Worm (Caenorhabditis elegans): ENCODE results near the gene unc-33.

The unc-33 gene

ce11 chrIV:3526831-3527404, 10.2 kb downstream of the unc-33 start, which contains the start of gene M57.2:
M57.2 (plus strand) TSS chrIV:3527354.
- no peak for TF ChIP-seq nhr-20 (tag; optimal IDR thresholded peaks at IDR 0.05)
- no peak for TF ChIP-seq efl-3 (GFP tag; optimal IDR thresholded peaks at IDR 0.05)
- no peak for TF ChIP-seq zag-1 (tag; optimal IDR thresholded peaks at IDR 0.05)
- no peak for TF ChIP-seq zip-4 (GFP tag; optimal IDR thresholded peaks at IDR 0.05)
- TF ChIP-seq nhr-71 (tag; optimal IDR thresholded peaks at IDR 0.05) = no peak
- TF ChIP-seq dpl-1 (GFP tag; optimal IDR thresholded peaks at IDR 0.05) = no peak
- no peak for TF ChIP-seq grh-1 (GFP tag; IDR thresholded peaks at IDR 0.05)
- TF ChIP-seq nhr-12 (tag; optimal IDR thresholded peaks at IDR 0.05) = no peak
- no peak for TF ChIP-seq elt-2 (tag; optimal IDR thresholded peaks at IDR 0.05)
- no peak for TF ChIP-seq tbx-2 (tag; optimal IDR thresholded peaks at IDR 0.05)
- TF ChIP-seq elt-3 (tag; optimal IDR thresholded peaks at IDR 0.05) = no peak
- TF ChIP-seq nhr-76 (tag; optimal IDR thresholded peaks at IDR 0.05) = no peak
- no peak for TF ChIP-seq nhr-19 (GFP tag; conservative IDR thresholded peaks at IDR 0.05)
- no peak for TF ChIP-seq xbp-1 (tag; optimal IDR thresholded peaks at IDR 0.05)
- no peak for TF ChIP-seq sox-4 (tag; optimal IDR thresholded peaks at IDR 0.05)
- TF ChIP-seq ces-1 (GFP tag; optimal IDR thresholded peaks at IDR 0.05) = no peak
- TF ChIP-seq sup-37 (GFP tag; optimal IDR thresholded peaks at IDR 0.05) = no peak

ce11 chrIV:3527878-3528277, 11.2 kb downstream of the unc-33 start:
- TF ChIP-seq nhr-76 (tag; optimal IDR thresholded peaks at IDR 0.05) (no peak), xbp-1 (tag; optimal IDR thresholded peaks at IDR 0.05) (no peak), mdl-1 (tag; optimal IDR thresholded peaks at IDR 0.05) (no peak), fkh-4 (tag; optimal IDR thresholded peaks at IDR 0.05; ENCODE audit: borderline replicate concordance) (no peak), F16B12.6 (tag; optimal IDR thresholded peaks at IDR 0.05) (no peak), grh-1 (GFP tag; IDR thresholded peaks at IDR 0.05) (no peak), unc-62 (GFP tag; optimal IDR thresholded peaks at IDR 0.05) (no peak), ceh-88 (GFP tag; IDR thresholded peaks at IDR 0.05) (no peak), fos-1 (tag; optimal IDR thresholded peaks at IDR 0.05) (no peak), efl-3 (GFP tag; optimal IDR thresholded peaks at IDR 0.05) (no peak), fkh-10 (GFP tag; optimal IDR thresholded peaks at IDR 0.05) (no peak), lin-14 (GFP tag; optimal IDR thresholded peaks at IDR 0.05) (no peak), vab-15 (tag; optimal IDR thresholded peaks at IDR 0.05) (no peak), Y116A8C.19 (tag; optimal IDR thresholded peaks at IDR 0.05; ENCODE audit: borderline replicate concordance) (no peak), rnt-1 (tag; optimal IDR thresholded peaks at IDR 0.05) (no peak), tlp-1 (tag; optimal IDR thresholded peaks at IDR 0.05) (no peak), unc-98 (GFP tag; IDR thresholded peaks at IDR 0.05) (no peak), hpl-2 (GFP tag; optimal IDR thresholded peaks at IDR 0.05) (no peak), nhr-28 (tag; optimal IDR thresholded peaks at IDR 0.05) (no peak), ets-5 (GFP tag; IDR thresholded peaks at IDR 0.05) (no peak)

DNA sequence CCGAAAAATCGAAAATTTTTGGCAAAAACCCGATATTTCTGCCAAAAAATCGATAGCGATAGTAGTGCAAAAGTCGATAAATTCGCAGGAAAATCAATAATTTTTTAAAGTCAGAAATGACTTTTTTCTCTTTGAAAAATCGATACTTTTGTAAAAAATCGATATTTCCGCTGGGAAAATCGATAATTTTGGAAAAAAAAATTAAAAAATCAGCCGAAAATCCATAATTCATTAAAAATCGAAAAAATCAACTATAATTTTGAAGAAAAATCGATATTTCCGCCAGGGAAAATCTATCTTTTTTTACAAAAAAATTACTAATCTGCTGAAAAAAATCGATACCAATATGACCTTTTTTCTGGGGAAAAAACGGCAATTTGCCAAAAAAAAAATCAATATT, 14.8 kb downstream of the unc-33 start:
- TF ChIP-seq ceh-90 (tag; optimal IDR thresholded peaks at IDR 0.05) (no peak), C34B4.2 (tag; optimal IDR thresholded peaks at IDR 0.05) (no peak), nhr-20 (tag; optimal IDR thresholded peaks at IDR 0.05) (no peak), egl-13 (tag; optimal IDR thresholded peaks at IDR 0.05) (no peak)

ce11 chrIV:3532167-3532566, 15.5 kb downstream of the unc-33 start, which contains the start of gene M57.1:
M57.1 (plus strand) TSS chrIV:3532467.
- TF ChIP-seq nhr-20 (tag; optimal IDR thresholded peaks at IDR 0.05) = no peak
- TF ChIP-seq pqm-1 (tag; optimal IDR thresholded peaks at IDR 0.05) = no peak
- no peak for TF ChIP-seq jun-1 (tag; optimal IDR thresholded peaks at IDR 0.05)
- TF ChIP-seq efl-1 (optimal IDR thresholded peaks at IDR 0.05) = no peak
- TF ChIP-seq efl-1 (GFP tag; optimal IDR thresholded peaks at IDR 0.05 in 1 of 2) = no peak
- TF ChIP-seq lin-13 (GFP tag; optimal IDR thresholded peaks at IDR 0.05) = no peak
- TF ChIP-seq egl-13 (tag; optimal IDR thresholded peaks at IDR 0.05) = no peak
- no peak for TF ChIP-seq efl-3 (GFP tag; optimal IDR thresholded peaks at IDR 0.05)
- no peak for TF ChIP-seq ces-1 (GFP tag; optimal IDR thresholded peaks at IDR 0.05)
- TF ChIP-seq lin-14 (GFP tag; optimal IDR thresholded peaks at IDR 0.05) = no peak
- TF ChIP-seq nhr-84 (tag; optimal IDR thresholded peaks at IDR 0.05) = no peak
- TF ChIP-seq egl-27 (tag; optimal IDR thresholded peaks at IDR 0.05) = no peak
- TF ChIP-seq elt-2 (tag; optimal IDR thresholded peaks at IDR 0.05) = no peak
- TF ChIP-seq dpl-1 (GFP tag; optimal IDR thresholded peaks at IDR 0.05) = no peak
- no peak for TF ChIP-seq grh-1 (GFP tag; IDR thresholded peaks at IDR 0.05)

Measured in whole organism, L1 larva.